Worm (Caenorhabditis elegans) whole organism, early embryonic: ENCODE data around the gene C07A12.18.

Experiments
- aly-1 ChIP-seq: sonication (generic microtip); optimal IDR thresholded peaks from 2 replicates; lab custom pipeline; 2016; ENCODE audit warnings: missing genetic modification characterization, missing compliant biosample characterization
- ama-1 ChIP-seq: fragments of 150-350 bp; optimal IDR thresholded peaks from 2 replicates; lab custom pipeline; 2014
- ceh-13 ChIP-seq: fragments of 200-800 bp; sonication (Bioruptor generic); optimal IDR thresholded peaks from 2 replicates; lab custom pipeline; 2018; ENCODE audit warnings: mild to moderate bottlenecking, missing genetic modification characterization, missing compliant biosample characterization
- ceh-36 ChIP-seq: sonication (generic microtip); optimal IDR thresholded peaks from 2 replicates; lab custom pipeline; 2016; ENCODE audit warnings: missing genetic modification characterization, inconsistent platforms, missing compliant biosample characterization
- ets-7 ChIP-seq: sonication (generic microtip); optimal IDR thresholded peaks from 2 replicates; lab custom pipeline; 2016; ENCODE audit warnings: missing genotype, missing genetic modification characterization, missing compliant biosample characterization
- flt-1 ChIP-seq: fragments of 200-800 bp; sonication (Bioruptor generic); IDR thresholded peaks from 2 replicates; pipeline ENCODE4 v1.3.6; 2022; ENCODE audit warnings: missing genetic modification characterization, missing compliant biosample characterization
- hmg-4 ChIP-seq: fragments of 200-800 bp; sonication (Bioruptor generic); optimal IDR thresholded peaks from 2 replicates; lab custom pipeline; 2018; ENCODE audit warnings: mild to moderate bottlenecking, missing genetic modification characterization, missing compliant biosample characterization
- hnd-1 ChIP-seq: sonication (generic microtip); optimal IDR thresholded peaks from 2 replicates; lab custom pipeline; 2016; ENCODE audit warnings: missing genetic modification characterization, missing compliant biosample characterization
- scrt-1 ChIP-seq: fragments of 200-800 bp; sonication (Bioruptor generic); IDR thresholded peaks from 2 replicates; pipeline ENCODE4 v1.3.6; 2022; ENCODE audit warnings: missing genetic modification characterization, missing compliant biosample characterization
- sea-1 ChIP-seq: fragments of 200-800 bp; sonication (Bioruptor generic); conservative IDR thresholded peaks from 2 replicates; pipeline ENCODE4 v1.3.6; 2022; ENCODE audit warnings: missing genetic modification characterization, missing compliant biosample characterization
- tbx-11 ChIP-seq: fragments of 200-800 bp; sonication (Bioruptor generic); IDR thresholded peaks from 2 replicates; pipeline ENCODE4 v1.3.6; 2022; ENCODE audit warnings: missing genetic modification characterization, missing compliant biosample characterization
- tbx-37 ChIP-seq: fragments of 200-800 bp; sonication (Bioruptor generic); conservative IDR thresholded peaks from 2 replicates; pipeline ENCODE4 v1.3.6; 2022; ENCODE audit warnings: missing genetic modification reagents, missing genetic modification characterization, missing compliant biosample characterization
- tra-4 ChIP-seq: sonication (generic microtip); optimal IDR thresholded peaks from 2 replicates; lab custom pipeline; 2017; ENCODE audit warnings: missing genetic modification characterization, missing compliant biosample characterization

The C07A12.18 gene

ce11 chrX:4498478-4498877 is 51.2 kb downstream of the C07A12.18 start:
- TF ChIP-seq tbx-11 (no peak), hmg-4 (GFP tag; lab: Kevin White, UChicago) (peak; percentile 77)

- TF ChIP-seq tbx-11 = no peak
- TF ChIP-seq hnd-1 = no peak
- no peak for TF ChIP-seq ets-7
- no peak for TF ChIP-seq hmg-4 (GFP tag; lab: Kevin White, UChicago)
- no peak for TF ChIP-seq ceh-36
- no peak for TF ChIP-seq scrt-1
- no peak for TF ChIP-seq flt-1
- TF ChIP-seq sea-1 (GFP tag; lab: Robert Waterston, UW) = no peak
Observed at ce11 chrX:4498078-4498477, 51.6 kb downstream of the C07A12.18 start.

- TF ChIP-seq flt-1 = no peak
- no peak for TF ChIP-seq tra-4 (tag; lab: Kevin White, UChicago)
- no peak for TF ChIP-seq ama-1 (lab: Kevin White, UChicago)
- no peak for TF ChIP-seq aly-1 (tag; lab: Kevin White, UChicago)
- no peak for TF ChIP-seq ceh-13 (GFP tag; lab: Kevin White, UChicago)
- no peak for TF ChIP-seq ceh-36
- no peak for TF ChIP-seq tbx-37 (GFP tag; lab: Robert Waterston, UW)
- TF ChIP-seq tbx-11 = no peak
- no peak for TF ChIP-seq sea-1 (GFP tag; lab: Robert Waterston, UW)
- TF ChIP-seq hnd-1 = no peak
Observed at ce11 chrX:4495814-4496567, 53.7 kb downstream of the C07A12.18 start.
